Fruit fly (Drosophila melanogaster): ENCODE measurements around the gene Myo61F.

Myo61F gene

DNA sequence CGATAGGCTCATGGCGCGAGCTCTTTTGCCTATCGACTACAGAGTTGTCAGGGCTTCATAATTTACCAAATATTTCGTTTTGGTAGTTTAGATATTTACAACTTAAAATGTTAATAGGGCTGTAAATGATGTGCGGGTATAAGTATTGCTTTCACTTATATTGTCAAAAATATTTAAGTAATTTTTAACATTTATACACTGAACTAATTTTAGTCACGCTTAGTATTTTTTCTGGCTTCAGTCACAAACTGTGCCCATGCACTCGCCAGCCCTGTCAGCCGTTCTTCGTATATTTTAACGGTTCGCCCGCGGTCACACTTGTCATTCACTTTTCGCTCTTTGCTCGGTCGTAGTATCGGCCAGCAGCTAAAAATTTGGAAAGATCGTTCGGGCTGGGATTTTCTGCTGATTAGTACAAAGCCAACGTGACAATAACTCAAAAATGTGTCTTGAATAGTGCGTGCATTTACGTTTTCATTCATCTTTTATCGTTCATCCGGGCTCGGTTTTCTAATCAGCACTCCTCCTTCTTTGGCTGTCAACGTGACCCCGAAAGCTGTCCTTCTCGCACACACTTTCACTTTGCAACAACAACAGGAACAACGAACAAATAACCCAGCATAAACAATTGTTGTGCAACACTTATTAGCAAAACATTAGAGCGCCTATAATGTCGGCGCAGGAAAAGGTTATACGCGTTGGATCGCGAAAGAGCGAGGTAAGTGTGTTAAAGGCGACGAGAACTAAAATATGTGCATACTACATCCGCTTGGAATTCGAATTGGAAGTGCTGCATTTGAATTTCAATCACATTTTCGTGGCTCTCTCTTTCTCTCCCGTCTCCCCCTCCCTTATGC lies 16.5 kb downstream of the Myo61F start, which contains the start of the genes Hmbs and CG2211 (continued):
- TF ChIP-seq CG4707 (GFP tag; optimal IDR thresholded peaks at IDR 0.05) (no peak), CG8089 (GFP tag; optimal IDR thresholded peaks at IDR 0.05) (peak; percentile 74), tin (GFP tag; optimal IDR thresholded peaks at IDR 0.05) (peak; percentile 92), CG33557 (GFP tag; optimal IDR thresholded peaks at IDR 0.05) (peak; percentile 79), Atf6 (GFP tag; IDR thresholded peaks at IDR 0.05) (peak; percentile 88), vfl (GFP tag; optimal IDR thresholded peaks at IDR 0.05) (peak; percentile 85), sob (GFP tag; IDR thresholded peaks at IDR 0.05) (peak; percentile 90), Six4 (GFP tag; optimal IDR thresholded peaks at IDR 0.05) (peak; percentile 85), fu2 (GFP tag; optimal IDR thresholded peaks at IDR 0.05) (peak; percentile 84), lmd (GFP tag; IDR thresholded peaks at IDR 0.05) (peak; percentile 83), schlank (tag; optimal IDR thresholded peaks at IDR 0.05) (peak; percentile 33)

DNA sequence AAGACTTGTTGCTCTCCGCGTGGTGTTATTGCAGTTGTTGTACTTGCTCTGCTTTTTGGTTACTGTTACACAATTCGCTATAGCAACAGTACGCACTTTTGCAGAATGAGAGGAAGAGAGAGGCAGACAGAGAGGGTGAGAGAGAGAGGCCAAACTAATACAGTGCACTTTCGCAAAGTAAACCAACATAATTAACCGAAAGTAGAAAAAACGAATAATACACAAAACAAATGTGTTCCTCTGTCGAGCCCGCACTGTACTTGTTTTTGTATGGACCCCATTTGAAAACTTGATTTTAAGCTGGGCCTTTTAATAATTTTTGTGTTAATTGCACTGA lies 17.1 kb downstream of the Myo61F start:
- peak; percentile 37; the same call in 1 of the 3 replicates for TF ChIP-seq so (GFP tag; IDR thresholded peaks at IDR 0.05)
- TF ChIP-seq CG4282 (GFP tag; optimal IDR thresholded peaks at IDR 0.05): no peak
- TF ChIP-seq inv (GFP tag; IDR thresholded peaks at IDR 0.05; ENCODE audit: partially characterized antibody): no peak
- no peak for TF ChIP-seq rib (GFP tag; IDR thresholded peaks at IDR 0.05)
- peak; percentile 29 for TF ChIP-seq CG30403 (GFP tag; optimal IDR thresholded peaks at IDR 0.05)
- peak; percentile 56 for TF ChIP-seq nerfin-1 (tag; optimal IDR thresholded peaks at IDR 0.05)
- 0 out of 2 replicates have a peak, but pooled peaks have one; percentile 39 for TF ChIP-seq CG4404 (GFP tag; IDR thresholded peaks at IDR 0.05)
- TF ChIP-seq bowl (GFP tag; IDR thresholded peaks at IDR 0.05): peak; percentile 49; the same call in 1 of the 2 replicates
- TF ChIP-seq cas (GFP tag; IDR thresholded peaks at IDR 0.05): no peak
- no peak for TF ChIP-seq CG7963 (GFP tag; IDR thresholded peaks at IDR 0.05; ENCODE audit: partially characterized antibody)
- TF ChIP-seq dm (GFP tag; optimal IDR thresholded peaks at IDR 0.05): no peak
- TF ChIP-seq grau (tag; optimal IDR thresholded peaks at IDR 0.05): peak; percentile 95
- no peak for TF ChIP-seq org-1 (GFP tag; optimal IDR thresholded peaks at IDR 0.05)
- peak; percentile 54 for TF ChIP-seq CG31224 (GFP tag; IDR thresholded peaks at IDR 0.05)
- TF ChIP-seq CG13424 (tag; optimal IDR thresholded peaks at IDR 0.05): peak; percentile 39
- 0 out of 2 replicates have a peak, but pooled peaks have one; percentile 17 for TF ChIP-seq Lim3 (GFP tag; IDR thresholded peaks at IDR 0.05)
- no peak for TF ChIP-seq jing (GFP tag; optimal IDR thresholded peaks at IDR 0.05)
- TF ChIP-seq CG12659 (GFP tag; optimal IDR thresholded peaks at IDR 0.05): no peak
- TF ChIP-seq NfI (GFP tag; optimal IDR thresholded peaks at IDR 0.05): no peak
- peak; percentile 61 for TF ChIP-seq lilli (GFP tag; optimal IDR thresholded peaks at IDR 0.05)
- TF ChIP-seq crc (GFP tag; optimal IDR thresholded peaks at IDR 0.05): peak; percentile 19
- TF ChIP-seq CG33557 (GFP tag; optimal IDR thresholded peaks at IDR 0.05): no peak
- TF ChIP-seq az2 (GFP tag; optimal IDR thresholded peaks at IDR 0.05): peak; percentile 29
- peak; percentile 60 for TF ChIP-seq Aef1 (GFP tag; IDR thresholded peaks at IDR 0.05)
- TF ChIP-seq CG8359 (GFP tag; optimal IDR thresholded peaks at IDR 0.05; ENCODE audit: borderline replicate concordance): no peak
- TF ChIP-seq CG2678 (tag; optimal IDR thresholded peaks at IDR 0.05): peak; percentile 39
- no peak for TF ChIP-seq zf30C (GFP tag; optimal IDR thresholded peaks at IDR 0.05)
- no peak for TF ChIP-seq schlank (tag; optimal IDR thresholded peaks at IDR 0.05)
- TF ChIP-seq CG9437 (GFP tag; optimal IDR thresholded peaks at IDR 0.05): no peak
- TF ChIP-seq lmd (GFP tag; IDR thresholded peaks at IDR 0.05): peak; percentile 67
- TF ChIP-seq hb (GFP tag; IDR thresholded peaks at IDR 0.05; ENCODE audit: partially characterized antibody): no peak
- no peak for TF ChIP-seq CG18764 (GFP tag; optimal IDR thresholded peaks at IDR 0.05)
- no peak for TF ChIP-seq CG6813 (GFP tag; optimal IDR thresholded peaks at IDR 0.05)
- no peak for TF ChIP-seq CG17912 (GFP tag; optimal IDR thresholded peaks at IDR 0.05)
- no peak for TF ChIP-seq Usf (GFP tag; optimal IDR thresholded peaks at IDR 0.05)
- TF ChIP-seq Ets65A (GFP tag): peak; percentile 77
- TF ChIP-seq CG3847 (GFP tag; IDR thresholded peaks at IDR 0.05): no peak
- no peak for TF ChIP-seq CG15073 (GFP tag; optimal IDR thresholded peaks at IDR 0.05)
- TF ChIP-seq CG1647 (GFP tag; optimal IDR thresholded peaks at IDR 0.05): peak; percentile 49
- peak; percentile 76 for TF ChIP-seq crol (GFP tag; IDR thresholded peaks at IDR 0.05)

Data from whole organism, embryonic.